Worm (Caenorhabditis elegans) whole organism, L4/young adult: ENCODE results near the gene clec-62.

Experiments used
- W03F9.2 ChIP-seq: fragments of 150-350 bp; optimal IDR thresholded peaks from 2 replicates; lab custom pipeline; 2014; ENCODE audit warnings: missing biosample characterization, missing genetic modification characterization
- dao-5 ChIP-seq: sonication (generic microtip); optimal IDR thresholded peaks from 2 replicates; lab custom pipeline; 2016; ENCODE audit warnings: missing genotype, missing genetic modification characterization, moderate library complexity, missing compliant biosample characterization
- him-1 ChIP-seq: sonication (generic microtip); optimal IDR thresholded peaks from 2 replicates; lab custom pipeline; 2016; ENCODE audit warnings: missing genotype, missing genetic modification reagents, missing genetic modification characterization, missing compliant biosample characterization

Gene clec-62

DNA sequence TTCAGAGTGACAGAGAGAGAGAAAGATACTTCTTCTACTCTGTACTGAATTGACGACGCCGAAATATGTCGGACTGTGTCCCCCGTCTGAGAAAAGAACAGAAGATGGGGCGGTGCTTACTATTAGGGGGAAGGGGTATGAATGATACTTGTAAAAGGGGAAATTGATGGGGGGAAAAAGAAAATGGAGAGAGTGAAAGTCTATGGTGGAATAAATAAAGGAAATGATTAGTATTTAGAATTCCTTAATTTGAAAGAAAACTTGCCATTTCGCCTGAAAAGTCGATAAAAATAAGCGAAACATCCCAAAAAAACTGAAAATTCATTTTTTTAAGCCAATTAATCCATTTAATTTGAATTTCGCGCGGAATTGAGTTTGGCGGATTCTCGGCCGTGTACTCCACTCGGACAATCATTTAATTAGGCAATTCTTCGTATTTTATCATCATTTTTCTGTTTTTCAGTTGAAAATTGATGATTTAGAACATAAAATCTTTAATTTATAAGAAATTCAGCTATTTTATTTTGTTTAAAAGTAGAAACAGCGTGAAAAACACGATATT lies 19.7 kb upstream of the clec-62 start, which contains the start of gene F35C5.12:
F35C5.12 (minus strand) TSS at position 51 of the 562 bp plus-strand sequence.
- no peak for TF ChIP-seq him-1 (tag; lab: Kevin White, UChicago)

DNA sequence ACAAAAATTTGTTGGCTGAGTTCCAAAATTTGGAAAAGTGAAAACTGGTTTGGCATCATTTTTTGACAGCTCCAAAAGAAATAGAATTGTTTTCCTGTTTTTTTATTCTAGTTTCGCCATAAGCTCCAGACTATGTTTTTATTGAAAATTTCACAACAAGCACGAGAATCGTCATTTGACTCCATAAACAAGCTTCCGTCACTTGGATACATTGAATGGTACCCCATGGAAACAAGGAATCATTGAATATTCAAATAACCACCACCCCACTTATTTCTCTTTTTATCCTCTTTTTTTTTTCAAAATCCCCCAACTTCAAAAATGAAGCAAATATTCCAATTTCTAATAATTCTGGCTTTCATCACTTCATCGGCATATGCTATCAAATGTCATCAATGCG lies 13.9 kb upstream of the clec-62 start, which contains the start of gene ddn-2:
ddn-2 (plus strand) TSS at position 301 of the 400 bp plus-strand sequence.
- TF ChIP-seq dao-5 (tag; lab: Kevin White, UChicago) (no peak), him-1 (tag; lab: Kevin White, UChicago) (no peak), W03F9.2 (tag; lab: Kevin White, UChicago) (no peak)

- TF ChIP-seq W03F9.2 (tag; lab: Kevin White, UChicago) (no peak), him-1 (tag; lab: Kevin White, UChicago) (no peak), dao-5 (tag; lab: Kevin White, UChicago) (no peak)
Measured at ce11 chrII:12907070-12907469, 12.1 kb upstream of the clec-62 start, which contains the start of gene nspb-11. Gene nspb-11, plus strand, starts transcription at chrII:12907370.

DNA sequence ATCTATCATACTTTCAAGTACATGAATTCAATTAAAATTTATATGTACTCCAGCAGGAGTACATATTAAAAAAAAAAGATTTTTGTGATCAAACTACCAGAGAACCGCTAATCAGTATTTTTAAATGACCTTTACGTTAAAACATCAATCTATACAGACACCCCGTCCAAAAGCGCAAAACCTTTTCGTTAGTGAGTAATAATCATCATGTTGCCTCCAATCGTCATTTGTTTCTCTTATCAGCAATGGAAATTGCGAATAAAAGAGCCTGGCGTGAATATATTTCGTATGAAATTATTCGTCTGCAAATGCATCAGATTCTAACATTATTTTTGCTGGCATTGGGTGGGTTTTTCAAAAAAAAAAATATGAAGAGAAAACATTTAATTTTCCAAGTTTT lies 9.2 kb upstream of the clec-62 start, which contains the start of gene clec-66:
clec-66 (plus strand) TSS at position 225 of the 400 bp plus-strand sequence.
- TF ChIP-seq him-1 (tag; lab: Kevin White, UChicago) (no peak), dao-5 (tag; lab: Kevin White, UChicago) (no peak), W03F9.2 (tag; lab: Kevin White, UChicago) (no peak)

DNA sequence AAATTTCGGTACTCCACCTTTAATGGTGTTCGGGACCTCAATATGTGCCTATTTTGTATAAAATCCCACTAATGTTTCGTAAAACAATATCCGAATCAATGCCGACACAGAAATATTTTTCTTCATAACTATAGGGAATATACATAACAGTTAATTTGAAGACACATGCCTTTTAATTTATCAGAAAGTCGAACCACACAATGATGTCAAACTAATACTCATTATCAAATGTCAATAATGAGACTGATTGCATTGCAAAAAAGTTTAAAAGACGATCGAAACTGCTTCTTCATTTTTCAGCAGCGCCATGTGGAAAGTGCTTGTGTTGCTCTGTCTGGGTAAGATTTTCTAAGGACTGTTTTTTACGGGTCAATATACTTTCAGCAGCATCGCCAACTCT lies 6.1 kb upstream of the clec-62 start, which contains the start of gene clec-65:
clec-65 (plus strand) TSS at position 301 of the 400 bp plus-strand sequence.
- no peak for TF ChIP-seq W03F9.2 (tag; lab: Kevin White, UChicago)
- no peak for TF ChIP-seq dao-5 (tag; lab: Kevin White, UChicago)
- TF ChIP-seq him-1 (tag; lab: Kevin White, UChicago): no peak

- TF ChIP-seq dao-5 (tag; lab: Kevin White, UChicago): no peak
- no peak for TF ChIP-seq W03F9.2 (tag; lab: Kevin White, UChicago)
- TF ChIP-seq him-1 (tag; lab: Kevin White, UChicago): no peak
Measured at ce11 chrII:12897942-12898341, 3.0 kb upstream of the clec-62 start, which contains the start of gene clec-64. Gene clec-64, plus strand, starts transcription at chrII:12898242.

- TF ChIP-seq him-1 (tag; lab: Kevin White, UChicago): no peak
- TF ChIP-seq W03F9.2 (tag; lab: Kevin White, UChicago): no peak
- no peak for TF ChIP-seq dao-5 (tag; lab: Kevin White, UChicago)
Measured at ce11 chrII:12897361-12897760, 2.4 kb upstream of the clec-62 start.

DNA sequence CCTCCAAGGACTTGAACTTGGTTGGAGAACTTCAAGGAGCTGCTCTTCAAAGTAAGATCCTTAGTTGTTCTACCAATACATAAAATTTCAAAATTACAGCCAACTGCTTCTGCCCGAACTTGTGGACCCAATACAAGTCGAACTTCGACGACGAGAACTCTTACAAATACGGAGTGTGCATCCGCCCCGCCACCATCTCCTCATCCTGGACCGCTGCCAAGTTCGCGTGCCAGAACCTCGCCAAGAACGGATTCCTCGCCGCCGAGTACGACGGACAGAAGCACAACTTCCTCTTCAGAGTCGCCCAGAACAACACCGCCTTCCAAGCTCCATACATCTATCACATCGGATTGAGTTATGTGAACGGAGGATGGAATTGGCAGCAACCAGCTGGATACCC lies 1.7 kb upstream of the clec-62 start:
- no peak for TF ChIP-seq W03F9.2 (tag; lab: Kevin White, UChicago)

DNA sequence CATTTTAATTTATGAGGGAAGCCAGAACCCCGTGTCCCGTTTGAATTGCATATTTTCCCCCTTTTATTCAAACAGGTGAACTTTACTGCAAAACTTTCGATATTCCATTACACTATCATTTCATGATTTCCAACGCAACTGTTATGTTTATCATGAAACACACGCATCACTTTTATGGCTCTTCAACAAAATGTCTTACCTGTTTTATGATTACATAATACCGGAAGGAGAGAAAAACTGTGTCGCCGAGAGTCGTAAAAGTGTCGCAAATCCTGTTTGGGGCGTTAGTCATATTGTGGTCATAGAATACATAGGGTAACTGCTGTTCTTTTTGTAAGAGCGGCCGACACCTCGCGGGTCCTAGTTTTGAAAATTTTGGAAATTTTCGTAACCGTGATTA lies 2.5 kb downstream of the clec-62 start:
- TF ChIP-seq him-1 (tag; lab: Kevin White, UChicago) (no peak), W03F9.2 (tag; lab: Kevin White, UChicago) (no peak), dao-5 (tag; lab: Kevin White, UChicago) (no peak)

- TF ChIP-seq W03F9.2 (tag; lab: Kevin White, UChicago) (no peak), him-1 (tag; lab: Kevin White, UChicago) (no peak), dao-5 (tag; lab: Kevin White, UChicago) (no peak)
Measured at ce11 chrII:12888471-12888870, 6.5 kb downstream of the clec-62 start, which contains the start of gene F35C5.3. Gene F35C5.3, plus strand, starts transcription at chrII:12888771.

DNA sequence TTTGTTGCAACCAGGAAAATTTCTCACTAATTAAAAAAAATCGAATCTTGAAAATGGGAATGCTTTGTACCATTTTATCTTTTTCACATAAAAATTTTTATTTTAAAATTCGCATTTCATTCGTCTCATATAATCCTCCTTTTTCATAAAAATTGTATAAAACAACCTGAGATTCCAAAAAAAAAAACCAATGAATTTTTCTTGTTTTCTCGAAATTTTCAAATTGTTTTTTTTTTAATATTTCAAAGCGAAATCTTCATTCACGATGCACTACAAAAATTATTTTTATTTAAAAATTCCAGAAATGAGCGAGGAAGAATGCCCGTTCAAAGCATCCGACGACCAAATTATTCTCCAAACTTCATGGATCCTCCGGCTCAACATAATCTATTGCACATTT lies 10.0 kb downstream of the clec-62 start, which contains the start of gene sra-14:
sra-14 (plus strand) TSS at position 301 of the 400 bp plus-strand sequence.
- no peak for TF ChIP-seq dao-5 (tag; lab: Kevin White, UChicago)
- no peak for TF ChIP-seq him-1 (tag; lab: Kevin White, UChicago)
- no peak for TF ChIP-seq W03F9.2 (tag; lab: Kevin White, UChicago)

DNA sequence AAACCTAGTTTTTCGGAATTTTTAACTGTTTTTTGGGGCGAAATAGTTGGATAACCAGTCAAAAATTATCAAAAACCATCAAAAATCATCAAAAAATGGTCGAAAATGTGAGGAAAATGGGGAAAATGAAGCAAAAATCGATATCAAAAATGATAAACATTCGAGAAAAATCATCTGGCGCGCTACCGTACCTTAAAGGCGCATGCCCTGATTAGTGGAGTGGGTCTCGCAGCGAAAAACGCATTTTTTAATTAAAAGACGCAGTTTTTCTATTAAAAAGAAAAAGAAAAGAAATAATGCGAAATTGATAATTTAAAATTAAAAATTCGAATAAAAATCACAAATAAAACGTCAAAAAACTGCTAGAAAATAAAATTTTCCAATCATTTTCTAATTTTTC lies 14.5 kb downstream of the clec-62 start, which contains the start of gene F35C5.1:
F35C5.1 (plus strand) TSS at position 399 of the 400 bp plus-strand sequence.
- no peak for TF ChIP-seq W03F9.2 (tag; lab: Kevin White, UChicago)
- no peak for TF ChIP-seq dao-5 (tag; lab: Kevin White, UChicago)
- TF ChIP-seq him-1 (tag; lab: Kevin White, UChicago): no peak

- TF ChIP-seq W03F9.2 (tag; lab: Kevin White, UChicago) (no peak), dao-5 (tag; lab: Kevin White, UChicago) (no peak), him-1 (tag; lab: Kevin White, UChicago) (no peak)
Measured at ce11 chrII:12879758-12880157, 15.2 kb downstream of the clec-62 start.

DNA sequence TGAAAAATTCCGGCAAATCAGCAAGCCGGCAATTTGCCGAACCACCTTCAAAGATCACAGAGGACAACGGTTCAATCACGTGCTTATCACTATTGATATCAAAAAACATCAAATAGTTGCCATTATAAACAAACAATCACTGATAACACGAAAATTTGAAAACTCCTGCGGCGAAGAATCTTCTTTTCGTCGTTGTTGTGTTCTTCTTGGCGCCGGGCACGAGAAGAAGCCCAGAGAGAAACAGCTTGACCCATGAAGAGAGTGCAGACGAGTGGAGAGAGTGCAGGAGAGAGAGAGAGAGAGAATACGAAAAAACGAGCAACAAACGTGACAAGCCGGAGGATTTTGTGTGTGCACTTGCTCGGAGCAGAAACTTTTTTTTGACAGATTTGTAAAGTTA lies 16.2 kb downstream of the clec-62 start:
- TF ChIP-seq him-1 (tag; lab: Kevin White, UChicago) (no peak), W03F9.2 (tag; lab: Kevin White, UChicago) (no peak)
